Fruit fly (Drosophila melanogaster) whole organism, embryonic: ENCODE data around the gene mEFG1.

ENCODE experiments used
- Bteb2 ChIP-seq: fragments of 200-800 bp; sonication (Bioruptor generic); optimal IDR thresholded peaks from 2 replicates; lab custom pipeline; 2016; ENCODE audit warnings: missing biosample characterization, missing genetic modification characterization
- CG11696 ChIP-seq: fragments of 200-800 bp; sonication (Bioruptor generic); IDR thresholded peaks from 2 replicates; pipeline ENCODE4 v1.3.6; 2022; ENCODE audit warnings: missing biosample characterization, missing genetic modification characterization
- CG12104 ChIP-seq: fragments of 200-800 bp; sonication (Bioruptor generic); optimal IDR thresholded peaks from 3 replicates; lab custom pipeline; 2016; ENCODE audit warnings: missing biosample characterization, missing genetic modification characterization
- CG12299 ChIP-seq: fragments of 200-800 bp; sonication (Bioruptor generic); optimal IDR thresholded peaks from 2 replicates; lab custom pipeline; 2018; ENCODE audit warnings: missing biosample characterization, mild to moderate bottlenecking, missing genetic modification characterization
- CG13287 ChIP-seq: fragments of 200-800 bp; sonication (Bioruptor generic); IDR thresholded peaks from 2 replicates; pipeline ENCODE4 v1.3.6; 2022; ENCODE audit warnings: missing biosample characterization, missing genetic modification characterization; ENCODE audit not compliant: partially characterized antibody
- CG1603 ChIP-seq: fragments of 200-800 bp; sonication (Bioruptor generic); optimal IDR thresholded peaks from 2 replicates; lab custom pipeline; 2019; ENCODE audit warnings: missing biosample characterization, mild to moderate bottlenecking, missing genetic modification characterization, moderate library complexity
- CG17385 ChIP-seq: fragments of 200-800 bp; sonication (Bioruptor generic); optimal IDR thresholded peaks from 3 replicates; lab custom pipeline; 2018; ENCODE audit warnings: missing biosample characterization, mild to moderate bottlenecking, missing genetic modification characterization
- CG17612 ChIP-seq: fragments of 200-800 bp; sonication (Bioruptor generic); IDR thresholded peaks from 2 replicates; pipeline ENCODE4 v1.3.6; 2022; ENCODE audit warnings: missing biosample characterization, missing genetic modification characterization
- CG34376 ChIP-seq: fragments of 200-800 bp; sonication (Bioruptor generic); optimal IDR thresholded peaks from 2 replicates; lab custom pipeline; 2018; ENCODE audit warnings: missing biosample characterization, mild to moderate bottlenecking, missing genetic modification characterization
- CG3847 ChIP-seq: fragments of 200-800 bp; sonication (Bioruptor generic); IDR thresholded peaks from 2 replicates; pipeline ENCODE4 v1.3.6; 2022; ENCODE audit warnings: missing biosample characterization, missing genetic modification characterization
- CG3995 ChIP-seq: fragments of 200-800 bp; sonication (Bioruptor generic); optimal IDR thresholded peaks from 3 replicates; lab custom pipeline; 2016; ENCODE audit warnings: missing biosample characterization, missing genetic modification characterization
- CG4424 ChIP-seq: fragments of 200-800 bp; sonication (Bioruptor generic); optimal IDR thresholded peaks from 3 replicates; lab custom pipeline; 2016; ENCODE audit warnings: missing biosample characterization, missing genetic modification characterization
- CG4707 ChIP-seq: fragments of 200-800 bp; sonication (Bioruptor generic); optimal IDR thresholded peaks from 2 replicates; lab custom pipeline; 2018; ENCODE audit warnings: missing biosample characterization, mild to moderate bottlenecking, missing genetic modification characterization, moderate library complexity
- CG5245 ChIP-seq: fragments of 200-800 bp; sonication (Bioruptor generic); optimal IDR thresholded peaks from 3 replicates; lab custom pipeline; 2016; ENCODE audit warnings: missing biosample characterization, missing genetic modification characterization
- CG7786 ChIP-seq: fragments of 200-800 bp; sonication (Bioruptor generic); optimal IDR thresholded peaks from 2 replicates; lab custom pipeline; 2016; ENCODE audit warnings: missing biosample characterization, missing genetic modification characterization
- Eip74EF ChIP-seq, 2 experiments: fragments of 200-800 bp in 1 of 2; fragments of >200 bp in 1 of 2; sonication (Bioruptor generic) in 1 of 2; optimal IDR thresholded peaks; 2 replicates each; lab custom pipeline; 2017 to 2019; ENCODE audit warnings: missing biosample characterization in 2 of 2, missing genetic modification characterization in 2 of 2, mild to moderate bottlenecking in 1 of 2, moderate library complexity in 1 of 2
- Fer2 ChIP-seq: fragments of 200-800 bp; sonication (Bioruptor generic); optimal IDR thresholded peaks from 2 replicates; lab custom pipeline; 2018; ENCODE audit warnings: missing biosample characterization, mild to moderate bottlenecking, missing genetic modification characterization, moderate library complexity
- H2.0 ChIP-seq: fragments of 200-800 bp; sonication (Bioruptor generic); IDR thresholded peaks from 2 replicates; pipeline ENCODE4 v1.3.6; 2022; ENCODE audit warnings: missing biosample characterization, missing genetic modification characterization
- HmgD ChIP-seq: fragments of 200-800 bp; sonication (Bioruptor generic); optimal IDR thresholded peaks from 3 replicates; lab custom pipeline; 2016; ENCODE audit warnings: missing biosample characterization, missing genetic modification characterization
- Hr3 ChIP-seq: fragments of 200-800 bp; sonication (Bioruptor generic); optimal IDR thresholded peaks from 3 replicates; lab custom pipeline; 2016; ENCODE audit warnings: missing biosample characterization, missing genetic modification characterization
- Hsf ChIP-seq: fragments of 200-800 bp; sonication (Bioruptor generic); optimal IDR thresholded peaks from 3 replicates; lab custom pipeline; 2016; ENCODE audit warnings: missing biosample characterization, missing genetic modification characterization
- Nf-YA ChIP-seq: fragments of 200-800 bp; sonication (Bioruptor generic); IDR thresholded peaks from 2 replicates; pipeline ENCODE4 v1.3.6; 2022; ENCODE audit warnings: missing biosample characterization, missing genetic modification characterization
- Oli ChIP-seq: fragments of 200-800 bp; sonication (Bioruptor generic); optimal IDR thresholded peaks from 2 replicates; lab custom pipeline; 2018; ENCODE audit warnings: missing biosample characterization, mild to moderate bottlenecking, missing genetic modification characterization, moderate library complexity
- Stat92E ChIP-seq, 3 experiments: fragments of >200 bp in 2 of 3; fragments of 200-800 bp in 1 of 3; sonication (Bioruptor generic) in 1 of 3; optimal IDR thresholded peaks; 2 replicates each; lab custom pipeline; 2017 to 2019; ENCODE audit warnings: missing biosample characterization in 3 of 3, missing genetic modification characterization in 3 of 3, mild to moderate bottlenecking in 1 of 3, moderate library complexity in 1 of 3
- Taf1 ChIP-seq: fragments of 200-800 bp; sonication (Bioruptor generic); IDR thresholded peaks from 2 replicates; pipeline ENCODE4 v1.3.6; 2022; ENCODE audit warnings: missing biosample characterization, missing genetic modification characterization
- abd-A ChIP-seq: fragments of 200-800 bp; sonication (Bioruptor generic); optimal IDR thresholded peaks from 3 replicates; lab custom pipeline; 2019; ENCODE audit warnings: missing biosample characterization, mild to moderate bottlenecking, missing genetic modification characterization, moderate library complexity
- bsh ChIP-seq, 2 experiments: fragments of 200-800 bp; sonication (Bioruptor generic); optimal IDR thresholded peaks; 2 replicates each; lab custom pipeline; 2017 to 2018; ENCODE audit warnings: mild to moderate bottlenecking in 2 of 2, missing biosample characterization in 2 of 2, missing genetic modification characterization in 2 of 2, moderate library complexity in 1 of 2
- btn ChIP-seq: fragments of 200-800 bp; sonication (Bioruptor generic); optimal IDR thresholded peaks from 2 replicates; lab custom pipeline; 2016; ENCODE audit warnings: missing biosample characterization, missing genetic modification characterization
- crc ChIP-seq: fragments of 200-800 bp; sonication (Bioruptor generic); optimal IDR thresholded peaks from 2 replicates; lab custom pipeline; 2016; ENCODE audit warnings: missing biosample characterization, missing genetic modification characterization
- cwo ChIP-seq: fragments of 200-800 bp; sonication (Bioruptor generic); optimal IDR thresholded peaks from 3 replicates; lab custom pipeline; 2017; ENCODE audit warnings: missing biosample characterization, missing genetic modification characterization, mild to moderate bottlenecking, moderate library complexity, missing genetic modification reagents
- ewg ChIP-seq: fragments of 200-800 bp; sonication (Bioruptor generic); optimal IDR thresholded peaks from 3 replicates; lab custom pipeline; 2017; ENCODE audit warnings: mild to moderate bottlenecking, missing biosample characterization, missing genetic modification reagents, missing genetic modification characterization
- ftz-f1 ChIP-seq: fragments of 200-800 bp; sonication (Bioruptor generic); optimal IDR thresholded peaks from 2 replicates; lab custom pipeline; 2016; ENCODE audit warnings: missing biosample characterization, missing genetic modification characterization
- gem ChIP-seq: fragments of 200-800 bp; sonication (Bioruptor generic); optimal IDR thresholded peaks from 2 replicates; lab custom pipeline; 2019; ENCODE audit warnings: missing biosample characterization, mild to moderate bottlenecking, missing genetic modification characterization, moderate library complexity
- gsb ChIP-seq: fragments of 200-800 bp; sonication (Bioruptor generic); IDR thresholded peaks from 2 replicates; pipeline ENCODE4 v1.3.6; 2022; ENCODE audit warnings: missing biosample characterization, missing genetic modification characterization
- gsb-n ChIP-seq: fragments of 200-800 bp; sonication (Bioruptor generic); optimal IDR thresholded peaks from 3 replicates; lab custom pipeline; 2018; ENCODE audit warnings: missing biosample characterization, mild to moderate bottlenecking, missing genetic modification characterization
- ham ChIP-seq: fragments of 200-800 bp; sonication (Bioruptor generic); IDR thresholded peaks from 2 replicates; pipeline ENCODE4 v1.3.6; 2022; ENCODE audit warnings: missing biosample characterization, missing genetic modification characterization
- hbn ChIP-seq: fragments of 200-800 bp; sonication (Bioruptor generic); IDR thresholded peaks from 2 replicates; pipeline ENCODE4 v1.3.6; 2022; ENCODE audit warnings: missing biosample characterization, missing genetic modification characterization; ENCODE audit not compliant: partially characterized antibody
- jing ChIP-seq: fragments of 200-800 bp; sonication (Bioruptor generic); optimal IDR thresholded peaks from 2 replicates; lab custom pipeline; 2018; ENCODE audit warnings: missing biosample characterization, mild to moderate bottlenecking, missing genetic modification characterization
- lola ChIP-seq, 3 experiments: fragments of >200 bp in 2 of 3; fragments of 200-800 bp in 1 of 3; sonication (Bioruptor generic) in 1 of 3; optimal IDR thresholded peaks; 2 replicates each; lab custom pipeline; 2017 to 2019; ENCODE audit warnings: missing biosample characterization in 3 of 3, missing genetic modification characterization in 3 of 3, mild to moderate bottlenecking in 1 of 3, moderate library complexity in 1 of 3
- mirr ChIP-seq: fragments of 200-800 bp; sonication (Bioruptor generic); optimal IDR thresholded peaks from 3 replicates; lab custom pipeline; 2018; ENCODE audit warnings: missing biosample characterization, mild to moderate bottlenecking, missing genetic modification characterization
- onecut ChIP-seq: fragments of 200-800 bp; sonication (Bioruptor generic); IDR thresholded peaks from 2 replicates; pipeline ENCODE4 v1.3.6; 2022; ENCODE audit warnings: missing biosample characterization, missing genetic modification characterization
- sc ChIP-seq, 3 experiments: fragments of >200 bp in 2 of 3; fragments of 200-800 bp in 1 of 3; sonication (Bioruptor generic) in 1 of 3; optimal IDR thresholded peaks; 2 replicates in 2 of 3; 3 replicates in 1 of 3; lab custom pipeline; 2017; ENCODE audit warnings: mild to moderate bottlenecking in 1 of 3, missing biosample characterization in 1 of 3, missing genetic modification characterization in 1 of 3, missing genetic modification reagents in 1 of 3
- sens ChIP-seq: fragments of 200-800 bp; sonication (Bioruptor generic); peaks from one replicate; lab custom pipeline; 2016; ENCODE audit warnings: missing biosample characterization, missing genetic modification characterization
- sens-2 ChIP-seq: fragments of 200-800 bp; sonication (Bioruptor generic); IDR thresholded peaks from 2 replicates; pipeline ENCODE4 v1.3.6; 2022; ENCODE audit warnings: missing biosample characterization, missing genetic modification characterization
- shn ChIP-seq: fragments of 200-800 bp; sonication (Bioruptor generic); optimal IDR thresholded peaks from 3 replicates; lab custom pipeline; 2016; ENCODE audit warnings: missing biosample characterization, missing genetic modification characterization
- sima ChIP-seq: fragments of 200-800 bp; sonication (Bioruptor generic); optimal IDR thresholded peaks from 2 replicates; lab custom pipeline; 2016; ENCODE audit warnings: missing biosample characterization, missing genetic modification characterization
- ssp ChIP-seq: fragments of 200-800 bp; sonication (Bioruptor generic); IDR thresholded peaks from 2 replicates; pipeline ENCODE4 v1.3.6; 2022; ENCODE audit warnings: missing biosample characterization, missing genetic modification characterization
- tgo ChIP-seq: fragments of 200-800 bp; sonication (Bioruptor generic); IDR thresholded peaks from 3 replicates; pipeline ENCODE4 v1.3.6; 2022; ENCODE audit warnings: missing biosample characterization, missing genetic modification characterization
- tna ChIP-seq: fragments of 200-800 bp; sonication (Bioruptor generic); IDR thresholded peaks from 2 replicates; pipeline ENCODE4 v1.3.6; 2022; ENCODE audit warnings: missing biosample characterization, missing genetic modification characterization; ENCODE audit not compliant: partially characterized antibody
- twi ChIP-seq: fragments of 200-800 bp; optimal IDR thresholded peaks from 2 replicates; lab custom pipeline; 2019; ENCODE audit warnings: missing biosample characterization, mild to moderate bottlenecking, missing genetic modification characterization, moderate library complexity

Gene mEFG1

DNA sequence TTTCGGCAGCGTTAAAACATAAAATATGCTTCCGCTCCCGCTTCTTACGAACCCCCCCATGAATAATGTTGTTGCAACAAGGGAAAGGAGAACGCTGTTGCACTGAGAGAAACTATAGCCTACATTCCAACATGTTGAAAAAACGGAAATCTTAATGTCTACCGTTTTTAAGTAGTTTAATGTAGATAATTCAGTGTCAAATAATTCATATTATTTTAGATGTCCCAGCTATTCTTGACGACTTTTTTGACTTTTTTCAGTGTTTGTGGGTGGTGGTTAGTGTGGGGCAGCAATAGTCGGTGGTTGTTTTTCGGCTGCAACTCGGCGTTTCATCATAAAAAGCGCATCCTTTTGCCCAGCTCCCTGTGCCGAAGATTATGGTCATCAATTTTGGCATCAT, 39.1 kb upstream of the mEFG1 start (continued):
- no peak for TF ChIP-seq CG13287
- TF ChIP-seq CG1603 (tag; lab: Kevin White, UChicago), result peak; percentile 82
- TF ChIP-seq HmgD (GFP tag; lab: Kevin White, UChicago), result no peak
- TF ChIP-seq sima, result no peak
- TF ChIP-seq CG17612 (GFP tag; lab: Robert Waterston, UW), result no peak
- TF ChIP-seq tgo (GFP tag; lab: Robert Waterston, UW), result peak; percentile 40; the same call in 1 of the 3 replicates
- no peak for TF ChIP-seq shn (GFP tag; lab: Kevin White, UChicago)
- no peak for TF ChIP-seq CG34376 (GFP tag; lab: Kevin White, UChicago)
- TF ChIP-seq gem, result peak; percentile 79
- TF ChIP-seq onecut (GFP tag; lab: Robert Waterston, UW), result peak; percentile 40; the same call in 1 of the 2 replicates
- peak; percentile 59 for TF ChIP-seq CG17385
- TF ChIP-seq Stat92E (GFP tag; optimal IDR thresholded peaks at IDR 0.05; lab: Kevin White, UChicago), result no peak
- no peak for TF ChIP-seq crc (GFP tag; lab: Kevin White, UChicago)
- no peak for TF ChIP-seq Nf-YA (GFP tag; lab: Robert Waterston, UW)
- peak in 1 of 2 experiments; percentile 87 for TF ChIP-seq bsh (GFP tag; optimal IDR thresholded peaks at IDR 0.05; lab: Kevin White, UChicago)
- TF ChIP-seq Eip74EF (GFP tag; optimal IDR thresholded peaks at IDR 0.05; lab: Kevin White, UChicago), result peak in 1 of 2 experiments; percentile 11
- peak; percentile 20 for TF ChIP-seq twi
- TF ChIP-seq btn (GFP tag; lab: Kevin White, UChicago), result no peak
- no peak for TF ChIP-seq Bteb2
- peak; percentile 97 for TF ChIP-seq sens
- TF ChIP-seq CG3995, result no peak
- TF ChIP-seq CG12104 (GFP tag; lab: Kevin White, UChicago), result no peak
- no peak for TF ChIP-seq Hsf (GFP tag; lab: Kevin White, UChicago)
- TF ChIP-seq CG4424 (GFP tag; lab: Kevin White, UChicago), result peak; percentile 40
- no peak for TF ChIP-seq ftz-f1 (GFP tag; lab: Kevin White, UChicago)
- TF ChIP-seq gsb-n (tag; lab: Kevin White, UChicago), result peak; percentile 62
- TF ChIP-seq CG11696 (GFP tag; lab: Robert Waterston, UW), result 0 out of 2 replicates have a peak, but pooled peaks have one; percentile 24
- no peak for TF ChIP-seq Fer2 (tag; lab: Kevin White, UChicago)
- TF ChIP-seq CG3847 (GFP tag; lab: Robert Waterston, UW), result no peak
- TF ChIP-seq CG4707 (GFP tag; lab: Kevin White, UChicago), result peak; percentile 47
- TF ChIP-seq ewg, result peak; percentile 39
- peak; percentile 55 for TF ChIP-seq Oli (tag; lab: Kevin White, UChicago)
- TF ChIP-seq Taf1 (GFP tag; lab: Robert Waterston, UW), result no peak
- TF ChIP-seq CG7786 (GFP tag; lab: Kevin White, UChicago), result peak; percentile 50
- TF ChIP-seq ham (GFP tag; lab: Robert Waterston, UW), result no peak
- TF ChIP-seq tna, result no peak
- no peak for TF ChIP-seq sc (optimal IDR thresholded peaks at IDR 0.05; lab: Kevin White, UChicago)
- peak; percentile 52 for TF ChIP-seq sc (GFP tag; optimal IDR thresholded peaks at IDR 0.05; lab: Kevin White, UChicago)
- peak; percentile 10 for TF ChIP-seq jing (GFP tag; lab: Kevin White, UChicago)
- TF ChIP-seq Hr3 (GFP tag; lab: Kevin White, UChicago), result peak; percentile 61
- TF ChIP-seq lola (GFP tag; optimal IDR thresholded peaks at IDR 0.05; lab: Kevin White, UChicago), result peak in 1 of 3 experiments; percentile 72
- TF ChIP-seq cwo (GFP tag; lab: Kevin White, UChicago), result peak; percentile 1
- peak; percentile 20 for TF ChIP-seq CG5245
- no peak for TF ChIP-seq H2.0 (GFP tag; lab: Robert Waterston, UW)
- peak; percentile 23 for TF ChIP-seq CG12299 (tag; lab: Kevin White, UChicago)
- TF ChIP-seq abd-A (tag; lab: Kevin White, UChicago), result no peak
- no peak for TF ChIP-seq hbn (GFP tag; lab: Robert Waterston, UW)
- peak; percentile 41; the same call in 1 of the 2 replicates for TF ChIP-seq ssp (GFP tag; lab: Robert Waterston, UW)
- TF ChIP-seq sens-2, result peak; percentile 41
- TF ChIP-seq gsb (GFP tag; lab: Robert Waterston, UW), result no peak
- TF ChIP-seq mirr (GFP tag; lab: Kevin White, UChicago), result no peak
